Worm (Caenorhabditis elegans) whole organism, young adult: ENCODE measurements around the gene T02H6.3.

Source experiments
- B0035.1 ChIP-seq: sonication (generic microtip); optimal IDR thresholded peaks from 2 replicates; lab custom pipeline; 2016; ENCODE audit warnings: missing genetic modification characterization, mild to moderate bottlenecking, missing compliant biosample characterization, missing genotype, missing genetic modification reagents
- C06A6.2 ChIP-seq: fragments of 200-800 bp; sonication (Bioruptor generic); conservative IDR thresholded peaks from 2 replicates; pipeline ENCODE4 v1.3.6; 2022; ENCODE audit warnings: missing genetic modification characterization, missing compliant biosample characterization
- C17E4.6 ChIP-seq: fragments of 200-800 bp; sonication (Bioruptor generic); IDR thresholded peaks from 2 replicates; pipeline ENCODE4 v1.3.6; 2022; ENCODE audit warnings: missing genetic modification reagents, missing genetic modification characterization, missing compliant biosample characterization
- D2030.7 ChIP-seq: fragments of 200-800 bp; sonication (Bioruptor generic); IDR thresholded peaks from 2 replicates; pipeline ENCODE4 v1.3.6; 2022; ENCODE audit warnings: missing genetic modification reagents, missing genetic modification characterization, missing compliant biosample characterization
- F23B12.7 ChIP-seq: sonication (generic microtip); optimal IDR thresholded peaks from 2 replicates; lab custom pipeline; 2017; ENCODE audit warnings: missing genetic modification characterization, mild to moderate bottlenecking, missing compliant biosample characterization, antibody characterized with exemption, moderate library complexity; ENCODE audit not compliant: insufficient read depth
- F39B2.1 ChIP-seq: fragments of 200-800 bp; sonication (Bioruptor generic); IDR thresholded peaks from 2 replicates; pipeline ENCODE4 v1.3.6; 2022; ENCODE audit warnings: missing genetic modification reagents, missing genetic modification characterization, missing compliant biosample characterization
- F52B5.7 ChIP-seq: sonication (generic microtip); optimal IDR thresholded peaks from 2 replicates; lab custom pipeline; 2016; ENCODE audit warnings: mild to moderate bottlenecking, missing genetic modification characterization, missing compliant biosample characterization
- F55B11.4 ChIP-seq: sonication (generic microtip); optimal IDR thresholded peaks from 2 replicates; lab custom pipeline; 2016; ENCODE audit warnings: missing compliant biosample characterization, missing genetic modification characterization, borderline replicate concordance; ENCODE audit not compliant: insufficient read depth
- F57C9.4 ChIP-seq: sonication (generic microtip); optimal IDR thresholded peaks from 2 replicates; lab custom pipeline; 2017; ENCODE audit warnings: mild to moderate bottlenecking, missing genetic modification characterization, missing compliant biosample characterization
- K11D2.4 ChIP-seq: fragments of 200-800 bp; sonication (Bioruptor generic); IDR thresholded peaks from 2 replicates; pipeline ENCODE4 v1.3.6; 2022; ENCODE audit warnings: missing genetic modification reagents, missing genetic modification characterization, missing compliant biosample characterization
- K12H6.12 ChIP-seq: fragments of 200-800 bp; sonication (Bioruptor generic); optimal IDR thresholded peaks from 2 replicates; lab custom pipeline; 2018; ENCODE audit warnings: mild to moderate bottlenecking, missing genetic modification characterization, missing compliant biosample characterization
- Y95B8A.8 ChIP-seq: fragments of 200-800 bp; sonication (Bioruptor generic); IDR thresholded peaks from 2 replicates; pipeline ENCODE4 v1.3.6; 2022; ENCODE audit warnings: missing genetic modification reagents, missing genetic modification characterization, missing compliant biosample characterization
- akir-1 ChIP-seq: fragments of 200-800 bp; sonication (Bioruptor generic); optimal IDR thresholded peaks from 2 replicates; lab custom pipeline; 2018; ENCODE audit warnings: mild to moderate bottlenecking, missing genetic modification characterization, moderate library complexity, missing compliant biosample characterization
- aptf-2 ChIP-seq: fragments of 200-800 bp; sonication (Bioruptor generic); conservative IDR thresholded peaks from 2 replicates; pipeline ENCODE4 v1.3.6; 2022; ENCODE audit warnings: missing genetic modification reagents, missing genetic modification characterization, missing compliant biosample characterization
- atf-7 ChIP-seq: sonication (generic microtip); optimal IDR thresholded peaks from 2 replicates; lab custom pipeline; 2017; ENCODE audit warnings: mild to moderate bottlenecking, missing genetic modification characterization, missing compliant biosample characterization
- attf-6 ChIP-seq: fragments of 200-800 bp; sonication (Bioruptor generic); IDR thresholded peaks from 2 replicates; pipeline ENCODE4 v1.3.6; 2022; ENCODE audit warnings: missing genetic modification reagents, missing genetic modification characterization, missing compliant biosample characterization
- ceh-100 ChIP-seq: fragments of 200-800 bp; sonication (Bioruptor generic); IDR thresholded peaks from 2 replicates; pipeline ENCODE4 v1.3.6; 2022; ENCODE audit warnings: missing genetic modification reagents, missing genetic modification characterization, missing compliant biosample characterization
- ceh-91 ChIP-seq: fragments of 200-800 bp; sonication (Bioruptor generic); IDR thresholded peaks from 2 replicates; pipeline ENCODE4 v1.3.6; 2022; ENCODE audit warnings: missing genetic modification reagents, missing genetic modification characterization, missing compliant biosample characterization
- die-1 ChIP-seq: sonication (generic microtip); optimal IDR thresholded peaks from 2 replicates; lab custom pipeline; 2016; ENCODE audit warnings: missing genotype, mild to moderate bottlenecking, missing genetic modification characterization, missing compliant biosample characterization
- egl-18 ChIP-seq: fragments of 200-800 bp; sonication (Bioruptor generic); IDR thresholded peaks from 2 replicates; pipeline ENCODE4 v1.3.6; 2022; ENCODE audit warnings: missing genetic modification reagents, missing genetic modification characterization, missing compliant biosample characterization
- egrh-3 ChIP-seq: fragments of 200-800 bp; sonication (Bioruptor generic); IDR thresholded peaks from 2 replicates; pipeline ENCODE4 v1.3.6; 2022; ENCODE audit warnings: missing genetic modification reagents, missing genetic modification characterization, missing compliant biosample characterization
- fkh-3 ChIP-seq: sonication (generic microtip); optimal IDR thresholded peaks from 2 replicates; lab custom pipeline; 2016; ENCODE audit warnings: mild to moderate bottlenecking, missing genetic modification characterization, missing compliant biosample characterization
- gei-17 ChIP-seq: fragments of 200-800 bp; sonication (Bioruptor generic); optimal IDR thresholded peaks from 2 replicates; lab custom pipeline; 2018; ENCODE audit warnings: mild to moderate bottlenecking, missing genetic modification characterization, missing compliant biosample characterization
- him-1 ChIP-seq: sonication (generic microtip); optimal IDR thresholded peaks from 2 replicates; lab custom pipeline; 2016; ENCODE audit warnings: missing genotype, missing genetic modification reagents, missing genetic modification characterization, missing compliant biosample characterization
- hmg-1.2 ChIP-seq: fragments of 200-800 bp; sonication (Bioruptor generic); IDR thresholded peaks from 2 replicates; pipeline ENCODE4 v1.3.6; 2022; ENCODE audit warnings: missing genetic modification reagents, missing genetic modification characterization, missing compliant biosample characterization
- let-526 ChIP-seq: fragments of 200-800 bp; sonication (Bioruptor generic); IDR thresholded peaks from 2 replicates; pipeline ENCODE4 v1.3.6; 2022; ENCODE audit warnings: missing genetic modification reagents, missing genetic modification characterization, missing compliant biosample characterization
- lin-40 ChIP-seq: sonication (generic microtip); optimal IDR thresholded peaks from 2 replicates; lab custom pipeline; 2016; ENCODE audit warnings: missing genetic modification characterization, mild to moderate bottlenecking, missing compliant biosample characterization, missing genotype, missing genetic modification reagents
- lin-54 ChIP-seq: fragments of 200-800 bp; sonication (Bioruptor generic); optimal IDR thresholded peaks from 2 replicates; lab custom pipeline; 2018; ENCODE audit warnings: mild to moderate bottlenecking, missing genetic modification characterization, missing compliant biosample characterization
- lsl-1 ChIP-seq: fragments of 200-800 bp; sonication (Bioruptor generic); optimal IDR thresholded peaks from 2 replicates; lab custom pipeline; 2018; ENCODE audit warnings: mild to moderate bottlenecking, missing genetic modification characterization, moderate library complexity, missing compliant biosample characterization
- madf-3 ChIP-seq: fragments of 200-800 bp; sonication (Bioruptor generic); IDR thresholded peaks from 2 replicates; pipeline ENCODE4 v1.3.6; 2022; ENCODE audit warnings: missing genetic modification reagents, missing genetic modification characterization, missing compliant biosample characterization
- mcd-1 ChIP-seq: fragments of 200-800 bp; sonication (Bioruptor generic); IDR thresholded peaks from 2 replicates; pipeline ENCODE4 v1.3.6; 2022; ENCODE audit warnings: missing genetic modification reagents, missing genetic modification characterization, missing compliant biosample characterization
- mxl-1 ChIP-seq: sonication (generic microtip); optimal IDR thresholded peaks from 2 replicates; lab custom pipeline; 2016; ENCODE audit warnings: missing genetic modification characterization, missing compliant biosample characterization
- nfya-2 ChIP-seq: fragments of 200-800 bp; sonication (Bioruptor generic); IDR thresholded peaks from 2 replicates; pipeline ENCODE4 v1.3.6; 2022; ENCODE audit warnings: missing genetic modification reagents, missing genetic modification characterization, missing compliant biosample characterization
- nfyb-1 ChIP-seq: fragments of 200-800 bp; sonication (Bioruptor generic); IDR thresholded peaks from 2 replicates; pipeline ENCODE4 v1.3.6; 2022; ENCODE audit warnings: missing genetic modification reagents, missing genetic modification characterization, missing compliant biosample characterization
- snpc-1.3 ChIP-seq: sonication (generic microtip); optimal IDR thresholded peaks from 2 replicates; lab custom pipeline; 2017; ENCODE audit warnings: missing genetic modification characterization, mild to moderate bottlenecking, missing compliant biosample characterization, antibody characterized with exemption, moderate library complexity, missing genotype, missing genetic modification reagents; ENCODE audit not compliant: insufficient read depth
- somi-1 ChIP-seq: fragments of 200-800 bp; sonication (Bioruptor generic); optimal IDR thresholded peaks from 2 replicates; lab custom pipeline; 2018; ENCODE audit warnings: mild to moderate bottlenecking, missing genetic modification characterization, missing compliant biosample characterization
- sptf-2 ChIP-seq: fragments of 200-800 bp; sonication (Bioruptor generic); optimal IDR thresholded peaks from 2 replicates; lab custom pipeline; 2018; ENCODE audit warnings: mild to moderate bottlenecking, missing genetic modification characterization, missing compliant biosample characterization
- tbx-9 ChIP-seq: sonication (generic microtip); optimal IDR thresholded peaks from 2 replicates; lab custom pipeline; 2016; ENCODE audit warnings: borderline replicate concordance, missing genetic modification characterization, inconsistent platforms, missing compliant biosample characterization
- ztf-18 ChIP-seq: sonication (generic microtip); optimal IDR thresholded peaks from 2 replicates; lab custom pipeline; 2016; ENCODE audit warnings: missing genotype, mild to moderate bottlenecking, missing genetic modification characterization, missing compliant biosample characterization
- ztf-22 ChIP-seq: fragments of 200-800 bp; sonication (Bioruptor generic); optimal IDR thresholded peaks from 2 replicates; lab custom pipeline; 2018; ENCODE audit warnings: mild to moderate bottlenecking, missing genetic modification characterization, moderate library complexity, missing compliant biosample characterization

T02H6.3 gene

ce11 chrII:691550-691949 lies at the start of gene T02H6.3:
Gene T02H6.3 (plus strand): TSS chrII:691850.
- TF ChIP-seq K11D2.4 (GFP tag; lab: Robert Waterston, UW) (no peak), F57C9.4 (tag; lab: Kevin White, UChicago) (no peak), fkh-3 (tag; lab: Kevin White, UChicago) (no peak), egl-18 (GFP tag; lab: Robert Waterston, UW) (no peak), sptf-2 (no peak), C17E4.6 (GFP tag; lab: Robert Waterston, UW) (no peak), ceh-100 (GFP tag; lab: Robert Waterston, UW) (no peak), nfya-2 (GFP tag; lab: Robert Waterston, UW) (no peak), F39B2.1 (no peak), C06A6.2 (GFP tag; lab: Robert Waterston, UW) (no peak), aptf-2 (no peak), die-1 (tag; lab: Kevin White, UChicago) (no peak)

ce11 chrII:643733-644132 lies 47.9 kb upstream of the T02H6.3 start:
- TF ChIP-seq gei-17 (GFP tag; lab: Kevin White, UChicago): no peak
- TF ChIP-seq madf-3 (GFP tag; lab: Robert Waterston, UW): no peak
- TF ChIP-seq attf-6 (GFP tag; lab: Robert Waterston, UW): no peak
- TF ChIP-seq atf-7 (tag; lab: Kevin White, UChicago): no peak
- no peak for TF ChIP-seq somi-1 (GFP tag; lab: Kevin White, UChicago)
- TF ChIP-seq snpc-1.3 (tag; lab: Kevin White, UChicago): no peak
- TF ChIP-seq lin-54 (GFP tag; lab: Kevin White, UChicago): no peak
- no peak for TF ChIP-seq tbx-9 (tag; lab: Kevin White, UChicago)
- TF ChIP-seq nfyb-1: no peak
- no peak for TF ChIP-seq D2030.7
- TF ChIP-seq B0035.1 (tag; lab: Kevin White, UChicago): no peak
- TF ChIP-seq sptf-2: no peak
- no peak for TF ChIP-seq lin-40 (tag; lab: Kevin White, UChicago)
- TF ChIP-seq F55B11.4 (tag; lab: Kevin White, UChicago): no peak
- TF ChIP-seq egrh-3 (GFP tag; lab: Robert Waterston, UW): no peak
- TF ChIP-seq F23B12.7 (tag; lab: Kevin White, UChicago): no peak
- no peak for TF ChIP-seq him-1 (tag; lab: Kevin White, UChicago)
- no peak for TF ChIP-seq akir-1 (GFP tag; lab: Kevin White, UChicago)
- TF ChIP-seq aptf-2: no peak
- TF ChIP-seq F52B5.7 (tag; lab: Kevin White, UChicago): no peak

ce11 chrII:650321-651005 lies 41.2 kb upstream of the T02H6.3 start, which contains the start of the genes K07E8.7 and frpr-14:
Gene K07E8.7 (minus strand): TSS chrII:650367.
Gene frpr-14 (plus strand): TSS chrII:650955.
- TF ChIP-seq mcd-1 (GFP tag; lab: Robert Waterston, UW) (peak; percentile 54; the same call in 1 of the 2 replicates), B0035.1 (tag; lab: Kevin White, UChicago) (no peak), lsl-1 (GFP tag; lab: Kevin White, UChicago) (peak; percentile 4), ztf-22 (GFP tag; lab: Kevin White, UChicago) (no peak), nfyb-1 (no peak), Y95B8A.8 (no peak), let-526 (GFP tag; lab: Robert Waterston, UW) (no peak), ztf-18 (tag; lab: Kevin White, UChicago) (peak; percentile 92), ceh-91 (GFP tag; lab: Robert Waterston, UW) (no peak), mxl-1 (tag; lab: Kevin White, UChicago) (no peak), K12H6.12 (no peak), hmg-1.2 (GFP tag; lab: Robert Waterston, UW) (0 out of 2 replicates have a peak, but pooled peaks have one; percentile 18), F23B12.7 (tag; lab: Kevin White, UChicago) (peak; percentile 33)
